Worm (Caenorhabditis elegans): ENCODE data around the gene C36A4.4.

C36A4.4 gene

DNA sequence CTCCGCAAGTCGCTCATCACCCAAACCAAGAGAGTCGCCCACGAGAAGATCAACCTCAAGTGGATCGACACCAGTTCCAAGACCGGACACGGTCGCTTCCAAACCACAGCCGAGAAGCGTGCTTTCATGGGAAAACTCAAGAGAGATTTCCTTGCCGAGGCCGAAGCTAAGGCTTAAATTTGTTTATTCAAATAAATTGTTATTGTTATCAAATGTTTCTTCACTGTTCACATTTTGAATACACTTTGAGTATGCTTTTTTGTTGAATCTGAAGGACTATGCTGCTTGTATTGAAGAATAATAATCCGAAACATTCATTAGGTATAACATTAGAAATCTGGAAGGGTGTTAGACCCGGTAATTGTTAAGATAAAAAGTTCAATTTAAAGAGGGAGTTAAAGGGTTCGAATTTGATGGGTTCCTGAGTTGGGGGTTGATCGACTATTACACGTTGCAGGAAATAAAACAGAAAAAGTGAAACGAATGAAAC lies 25.9 kb upstream of the C36A4.4 start (continued):
- peak; percentile 1 to 5 for TF ChIP-seq efl-1 (optimal IDR thresholded peaks at IDR 0.05)
- peak in 1 of 2 experiments; percentile 86 for TF ChIP-seq efl-1 (GFP tag; optimal IDR thresholded peaks at IDR 0.05 in 1 of 2)
- TF ChIP-seq nhr-11 (tag; optimal IDR thresholded peaks at IDR 0.05), result peak; percentile 25
- peak; percentile 20; the same call in 1 of the 2 replicates for TF ChIP-seq nhr-19 (GFP tag; conservative IDR thresholded peaks at IDR 0.05)
- TF ChIP-seq elt-2 (tag; optimal IDR thresholded peaks at IDR 0.05), result no peak
- no peak for TF ChIP-seq hlh-17 (GFP tag; optimal IDR thresholded peaks at IDR 0.05; ENCODE audit: borderline replicate concordance)
- TF ChIP-seq vab-15 (tag; optimal IDR thresholded peaks at IDR 0.05), result no peak
- peak; percentile 6 for TF ChIP-seq nhr-47 (tag; optimal IDR thresholded peaks at IDR 0.05)
- no peak for TF ChIP-seq mdl-1 (tag; optimal IDR thresholded peaks at IDR 0.05)
- TF ChIP-seq nhr-76 (tag; optimal IDR thresholded peaks at IDR 0.05), result no peak
- no peak for TF ChIP-seq swsn-7 (tag; optimal IDR thresholded peaks at IDR 0.05)
- TF ChIP-seq sup-37 (GFP tag; optimal IDR thresholded peaks at IDR 0.05), result no peak
- no peak for TF ChIP-seq skn-1 (tag; optimal IDR thresholded peaks at IDR 0.05)
- TF ChIP-seq egl-13 (tag; optimal IDR thresholded peaks at IDR 0.05), result no peak
- TF ChIP-seq egl-27 (tag; optimal IDR thresholded peaks at IDR 0.05), result no peak
- peak; percentile 19 for TF ChIP-seq xbp-1 (tag; optimal IDR thresholded peaks at IDR 0.05)
- no peak for TF ChIP-seq ces-1 (GFP tag; optimal IDR thresholded peaks at IDR 0.05)
- TF ChIP-seq fkh-4 (tag; optimal IDR thresholded peaks at IDR 0.05; ENCODE audit: borderline replicate concordance), result no peak
- no peak for TF ChIP-seq elt-3 (tag; optimal IDR thresholded peaks at IDR 0.05)
- no peak for TF ChIP-seq ceh-82 (tag; optimal IDR thresholded peaks at IDR 0.05)
- TF ChIP-seq mep-1 (tag; optimal IDR thresholded peaks at IDR 0.05), result no peak
- TF ChIP-seq sox-4 (tag; optimal IDR thresholded peaks at IDR 0.05), result no peak
- no peak for TF ChIP-seq ztf-4 (tag; optimal IDR thresholded peaks at IDR 0.05)
- no peak for TF ChIP-seq jun-1 (tag; optimal IDR thresholded peaks at IDR 0.05)
- peak in 1 of 2 experiments; percentile 15 for TF ChIP-seq lin-35 (GFP tag; optimal IDR thresholded peaks at IDR 0.05)
- TF ChIP-seq sptf-1 (tag; optimal IDR thresholded peaks at IDR 0.05), result no peak
- TF ChIP-seq ama-1 (optimal IDR thresholded peaks at IDR 0.05), result peak; percentile 31
- TF ChIP-seq ets-5 (GFP tag; IDR thresholded peaks at IDR 0.05), result no peak

- TF ChIP-seq efl-1 (optimal IDR thresholded peaks at IDR 0.05) (no peak), efl-1 (GFP tag; optimal IDR thresholded peaks at IDR 0.05 in 1 of 2) (peak in 1 of 2 experiments; percentile 77), ceh-88 (GFP tag; IDR thresholded peaks at IDR 0.05) (no peak), jun-1 (tag; optimal IDR thresholded peaks at IDR 0.05) (no peak), nhr-90 (tag; optimal IDR thresholded peaks at IDR 0.05; ENCODE audit: poor library complexity) (no peak), lin-15B (tag; optimal IDR thresholded peaks at IDR 0.05) (no peak), alr-1 (tag; optimal IDR thresholded peaks at IDR 0.05; ENCODE audit: borderline replicate concordance) (peak; percentile 80), egl-27 (tag; optimal IDR thresholded peaks at IDR 0.05) (no peak), rnt-1 (tag; optimal IDR thresholded peaks at IDR 0.05) (no peak), fkh-4 (tag; optimal IDR thresholded peaks at IDR 0.05; ENCODE audit: borderline replicate concordance) (no peak), vab-15 (tag; optimal IDR thresholded peaks at IDR 0.05) (peak; percentile 14)
Measured at ce11 chrIII:3867937-3868929, 24.8 kb upstream of the C36A4.4 start.

DNA sequence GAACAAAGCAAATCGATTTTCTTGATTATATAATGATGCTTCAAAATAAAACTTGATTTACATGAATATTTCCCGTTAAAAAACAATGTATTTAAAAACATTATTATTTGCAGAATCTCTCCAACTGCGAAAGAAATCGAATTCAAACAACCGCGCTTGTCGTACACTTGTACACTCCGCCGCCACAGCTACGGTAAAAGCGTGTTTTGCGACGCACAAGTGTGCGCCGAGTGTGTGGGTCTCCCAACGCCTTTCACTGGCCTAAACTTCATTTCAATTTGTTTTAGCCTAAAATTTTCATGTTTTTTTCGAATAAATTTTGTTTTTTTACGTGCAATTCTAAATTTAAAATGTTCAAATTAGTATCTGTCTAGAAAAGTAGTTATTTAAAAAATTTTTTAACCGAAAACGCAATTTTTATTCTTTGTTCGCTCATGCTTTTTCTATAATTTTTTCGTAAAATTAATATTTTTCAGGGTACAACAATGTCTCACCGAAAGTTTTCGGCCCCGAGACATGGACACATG lies 24.0 kb upstream of the C36A4.4 start, which contains the start of gene rpl-3:
Gene rpl-3 (plus strand): TSS at position 477 of the 527 bp plus-strand sequence.
- TF ChIP-seq pax-3 (tag; optimal IDR thresholded peaks at IDR 0.05) (peak; percentile 100), ztf-11 (tag; optimal IDR thresholded peaks at IDR 0.05) (peak; percentile 99 to 100), ztf-4 (tag; optimal IDR thresholded peaks at IDR 0.05) (peak; percentile 100), ceh-8 (GFP tag; optimal IDR thresholded peaks at IDR 0.05) (peak; percentile 100), C34B4.2 (tag; optimal IDR thresholded peaks at IDR 0.05) (peak; percentile 99), mdl-1 (tag; optimal IDR thresholded peaks at IDR 0.05) (peak; percentile 70 to 99), lir-3 (tag; optimal IDR thresholded peaks at IDR 0.05; ENCODE audit: poor library complexity) (peak; percentile 99), nhr-85 (tag) (peak; percentile 100), mef-2 (tag; optimal IDR thresholded peaks at IDR 0.05) (peak; percentile 98), nhr-84 (tag; optimal IDR thresholded peaks at IDR 0.05) (peak; percentile 100), jun-1 (tag; optimal IDR thresholded peaks at IDR 0.05) (peak; percentile 100), grh-1 (GFP tag; IDR thresholded peaks at IDR 0.05) (peak; percentile 100), C16A3.4 (tag; optimal IDR thresholded peaks at IDR 0.05) (peak; percentile 100), F16B12.6 (tag; optimal IDR thresholded peaks at IDR 0.05) (peak; percentile 88), ces-1 (GFP tag; optimal IDR thresholded peaks at IDR 0.05) (peak; percentile 99), nhr-47 (tag; optimal IDR thresholded peaks at IDR 0.05) (peak; percentile 100), pag-3 (tag; optimal IDR thresholded peaks at IDR 0.05; ENCODE audit: borderline replicate concordance, insufficient read depth) (peak; percentile 64), mep-1 (tag; optimal IDR thresholded peaks at IDR 0.05) (peak; percentile 100)
